Worm (Caenorhabditis elegans) whole organism, late embryonic: Measurements from ENCODE around the gene C03E10.1.

Experiments used
- Y22D7AL.16 ChIP-seq: sonication (generic microtip); optimal IDR thresholded peaks from 2 replicates; lab custom pipeline; 2016; ENCODE audit warnings: missing genetic modification characterization, missing compliant biosample characterization
- ceh-22 ChIP-seq: sonication (generic microtip); optimal IDR thresholded peaks from 2 replicates; lab custom pipeline; 2017; ENCODE audit warnings: missing biosample characterization, missing genetic modification characterization
- ceh-30 ChIP-seq: fragments of 150-350 bp; optimal IDR thresholded peaks from 2 replicates; lab custom pipeline; 2014; ENCODE audit warnings: missing biosample characterization, missing genetic modification characterization
- fkh-6 ChIP-seq: sonication (generic microtip); optimal IDR thresholded peaks from 2 replicates; lab custom pipeline; 2016; ENCODE audit warnings: missing genetic modification characterization, missing compliant biosample characterization
- nhr-232 ChIP-seq: sonication (generic microtip); optimal IDR thresholded peaks from 2 replicates; lab custom pipeline; 2016; ENCODE audit warnings: missing genetic modification characterization, missing compliant biosample characterization
- odd-2 ChIP-seq: sonication (generic microtip); optimal IDR thresholded peaks from 2 replicates; lab custom pipeline; 2017; ENCODE audit warnings: antibody characterized with exemption, mild to moderate bottlenecking, missing genetic modification characterization, missing compliant biosample characterization
- pqm-1 ChIP-seq: sonication (generic microtip); optimal IDR thresholded peaks from 2 replicates; lab custom pipeline; 2016; ENCODE audit warnings: missing genetic modification characterization, missing compliant biosample characterization

ce11 chrV:11241580-11241979 is 49.4 kb upstream of the C03E10.1 start, which contains the start of gene pgap-1:
- TF ChIP-seq fkh-6 (tag; lab: Kevin White, UChicago) (no peak), Y22D7AL.16 (no peak), ceh-30 (tag; lab: Kevin White, UChicago) (no peak), nhr-232 (tag; lab: Kevin White, UChicago) (no peak), odd-2 (tag; lab: Kevin White, UChicago) (no peak), pqm-1 (tag; lab: Kevin White, UChicago) (no peak), ceh-22 (tag; lab: Kevin White, UChicago) (no peak)
